Worm (Caenorhabditis elegans) whole organism, L3 larva: ENCODE measurements around the gene K08D8.6.

Experiments
- R02D3.7 ChIP-seq: fragments of 150-350 bp; optimal IDR thresholded peaks from 2 replicates; lab custom pipeline; 2014; ENCODE audit warnings: missing biosample characterization, missing genetic modification characterization
- aly-2 ChIP-seq: fragments of 150-350 bp; optimal IDR thresholded peaks from 2 replicates; lab custom pipeline; 2014; ENCODE audit warnings: missing biosample characterization, missing genetic modification characterization
- ama-1 ChIP-seq: fragments of 150-350 bp; optimal IDR thresholded peaks from 2 replicates; lab custom pipeline; 2018
- ceh-16 ChIP-seq: sonication (generic microtip); optimal IDR thresholded peaks from 2 replicates; lab custom pipeline; 2017; ENCODE audit warnings: missing biosample characterization, missing genetic modification characterization
- ceh-28 ChIP-seq: fragments of 150-350 bp; optimal IDR thresholded peaks from 2 replicates; lab custom pipeline; 2014; ENCODE audit warnings: missing biosample characterization, missing genetic modification reagents, missing genetic modification characterization
- ceh-9 ChIP-seq: sonication (generic microtip); optimal IDR thresholded peaks from 2 replicates; lab custom pipeline; 2018; ENCODE audit warnings: missing biosample characterization, missing genetic modification characterization
- egl-27 ChIP-seq: sonication (generic microtip); optimal IDR thresholded peaks from 4 replicates; lab custom pipeline; 2017; ENCODE audit warnings: missing biosample characterization, missing genetic modification reagents, missing genetic modification characterization
- egl-5 ChIP-seq: fragments of 150-350 bp; optimal IDR thresholded peaks from 2 replicates; lab custom pipeline; 2017; ENCODE audit warnings: missing biosample characterization, missing genetic modification reagents, missing genetic modification characterization, inconsistent platforms
- elt-1 ChIP-seq: fragments of 150-350 bp; optimal IDR thresholded peaks from 2 replicates; lab custom pipeline; 2014; ENCODE audit warnings: missing biosample characterization, missing genetic modification characterization
- elt-2 ChIP-seq: sonication (generic microtip); optimal IDR thresholded peaks from 2 replicates; lab custom pipeline; 2016; ENCODE audit warnings: missing genetic modification reagents, mild to moderate bottlenecking, missing genetic modification characterization, missing compliant biosample characterization
- elt-3 ChIP-seq, 3 experiments: fragments of 150-350 bp in 1 of 3; sonication (generic microtip) in 2 of 3; optimal IDR thresholded peaks; 2 replicates in 2 of 3; 4 replicates in 1 of 3; lab custom pipeline; 2014 to 2017; ENCODE audit warnings: missing biosample characterization in 3 of 3, missing genetic modification characterization in 3 of 3
- eor-1 ChIP-seq, 2 experiments: fragments of 150-350 bp; optimal IDR thresholded peaks; 2 replicates each; lab custom pipeline; 2014 to 2018; ENCODE audit warnings: missing biosample characterization in 2 of 2, missing genetic modification characterization in 2 of 2
- fkh-10 ChIP-seq: sonication (generic microtip); optimal IDR thresholded peaks from 2 replicates; lab custom pipeline; 2017; ENCODE audit warnings: missing biosample characterization, missing genetic modification reagents, missing genetic modification characterization
- hmg-11 ChIP-seq: sonication (generic microtip); optimal IDR thresholded peaks from 2 replicates; lab custom pipeline; 2016; ENCODE audit warnings: missing genetic modification characterization, missing compliant biosample characterization
- jun-1 ChIP-seq: fragments of 150-350 bp; optimal IDR thresholded peaks from 2 replicates; lab custom pipeline; 2014; ENCODE audit warnings: missing biosample characterization, missing genetic modification reagents, missing genetic modification characterization
- lin-15B ChIP-seq: fragments of 150-350 bp; optimal IDR thresholded peaks from 2 replicates; lab custom pipeline; 2014; ENCODE audit warnings: missing biosample characterization, missing genetic modification characterization
- lin-39 ChIP-seq: fragments of 150-350 bp; optimal IDR thresholded peaks from 2 replicates; lab custom pipeline; 2018; ENCODE audit warnings: missing biosample characterization, missing genetic modification reagents, missing genetic modification characterization
- lsy-12 ChIP-seq: sonication (generic microtip); optimal IDR thresholded peaks from 2 replicates; lab custom pipeline; 2016; ENCODE audit warnings: mild to moderate bottlenecking, missing genetic modification characterization, missing compliant biosample characterization
- mdl-1 ChIP-seq: fragments of 150-350 bp; optimal IDR thresholded peaks from 2 replicates; lab custom pipeline; 2014; ENCODE audit warnings: missing biosample characterization, missing genetic modification characterization
- mml-1 ChIP-seq: fragments of 150-350 bp; sonication (generic microtip); optimal IDR thresholded peaks from 3 replicates; lab custom pipeline; 2014; ENCODE audit warnings: missing biosample characterization, missing genetic modification characterization
- nfya-1 ChIP-seq: sonication (generic microtip); optimal IDR thresholded peaks from 2 replicates; lab custom pipeline; 2017; ENCODE audit warnings: missing genetic modification characterization, mild to moderate bottlenecking, missing compliant biosample characterization, antibody characterized with exemption, moderate library complexity; ENCODE audit not compliant: insufficient read depth
- nhr-11 ChIP-seq: fragments of 150-350 bp; optimal IDR thresholded peaks from 2 replicates; lab custom pipeline; 2014; ENCODE audit warnings: missing biosample characterization, missing genetic modification characterization
- nhr-12 ChIP-seq: fragments of 150-350 bp; optimal IDR thresholded peaks from 2 replicates; lab custom pipeline; 2014; ENCODE audit warnings: missing biosample characterization, missing genetic modification characterization
- nhr-23 ChIP-seq: fragments of 150-350 bp; optimal IDR thresholded peaks from 2 replicates; lab custom pipeline; 2014; ENCODE audit warnings: missing biosample characterization, missing genetic modification reagents, missing genetic modification characterization
- nhr-237 ChIP-seq: fragments of 150-350 bp; optimal IDR thresholded peaks from 2 replicates; lab custom pipeline; 2014; ENCODE audit warnings: missing biosample characterization, missing genetic modification characterization
- nhr-25 ChIP-seq: sonication (generic microtip); optimal IDR thresholded peaks from 2 replicates; lab custom pipeline; 2017; ENCODE audit warnings: missing biosample characterization, missing genetic modification characterization
- nhr-28 ChIP-seq: fragments of 150-350 bp; optimal IDR thresholded peaks from 2 replicates; lab custom pipeline; 2014; ENCODE audit warnings: missing biosample characterization, missing genetic modification characterization
- nhr-43 ChIP-seq: sonication (generic microtip); optimal IDR thresholded peaks from 2 replicates; lab custom pipeline; 2016; ENCODE audit warnings: mild to moderate bottlenecking, missing genetic modification characterization, missing compliant biosample characterization; ENCODE audit not compliant: poor library complexity, severe bottlenecking
- nhr-67 ChIP-seq: fragments of 150-350 bp; optimal IDR thresholded peaks from 2 replicates; lab custom pipeline; 2014; ENCODE audit warnings: missing biosample characterization, missing genetic modification characterization
- pha-4 ChIP-seq: fragments of 150-350 bp; optimal IDR thresholded peaks from 2 replicates; lab custom pipeline; 2014; ENCODE audit warnings: missing biosample characterization, missing genetic modification reagents, missing genetic modification characterization
- pqm-1 ChIP-seq: fragments of 150-350 bp; optimal IDR thresholded peaks from 2 replicates; lab custom pipeline; 2017; ENCODE audit warnings: missing biosample characterization, missing genetic modification characterization, inconsistent platforms
- sea-2 ChIP-seq: fragments of 150-350 bp; sonication (generic microtip); optimal IDR thresholded peaks from 4 replicates; lab custom pipeline; 2014; ENCODE audit warnings: missing biosample characterization, missing genetic modification reagents, missing genetic modification characterization
- skn-1 ChIP-seq: fragments of 150-350 bp; optimal IDR thresholded peaks from 2 replicates; lab custom pipeline; 2014; ENCODE audit warnings: missing biosample characterization, missing genetic modification characterization
- unc-39 ChIP-seq: sonication (generic microtip); optimal IDR thresholded peaks from 4 replicates; lab custom pipeline; 2017; ENCODE audit warnings: missing biosample characterization, missing genetic modification characterization
- unc-62 ChIP-seq: fragments of 150-350 bp; sonication (generic microtip); optimal IDR thresholded peaks from 4 replicates; lab custom pipeline; 2014; ENCODE audit warnings: missing biosample characterization, missing genetic modification reagents, missing genetic modification characterization
- zag-1 ChIP-seq: fragments of 150-350 bp; optimal IDR thresholded peaks from 2 replicates; lab custom pipeline; 2014; ENCODE audit warnings: missing biosample characterization, missing genetic modification characterization
- ztf-11 ChIP-seq: fragments of 150-350 bp; optimal IDR thresholded peaks from 2 replicates; lab custom pipeline; 2014; ENCODE audit warnings: missing biosample characterization, missing genetic modification characterization
- ztf-4 ChIP-seq: fragments of 150-350 bp; optimal IDR thresholded peaks from 2 replicates; lab custom pipeline; 2014; ENCODE audit warnings: missing biosample characterization, missing genetic modification characterization

Gene K08D8.6

ce11 chrIV:12859797-12860196, 30.5 kb downstream of the K08D8.6 start, which contains the start of gene gcy-18:
gcy-18 (plus strand) TSS chrIV:12860097.
- TF ChIP-seq elt-2 (tag; lab: Kevin White, UChicago) (no peak), nhr-25 (no peak), elt-3 (tag; optimal IDR thresholded peaks at IDR 0.05; lab: Kevin White, UChicago) (no peak), hmg-11 (tag; lab: Kevin White, UChicago) (no peak), aly-2 (no peak)

- TF ChIP-seq ama-1 (lab: Kevin White, UChicago): no peak
- TF ChIP-seq nhr-67 (tag; lab: Kevin White, UChicago): no peak
- TF ChIP-seq mml-1: no peak
- TF ChIP-seq ceh-28 (tag; lab: Kevin White, UChicago): no peak
- TF ChIP-seq mdl-1 (tag; lab: Kevin White, UChicago): no peak
- no peak for TF ChIP-seq nhr-11
- TF ChIP-seq ztf-4 (tag; lab: Kevin White, UChicago): no peak
- no peak for TF ChIP-seq ztf-11 (tag; lab: Kevin White, UChicago)
- no peak for TF ChIP-seq R02D3.7 (tag; lab: Kevin White, UChicago)
- no peak for TF ChIP-seq fkh-10 (GFP tag; lab: Kevin White, UChicago)
- TF ChIP-seq eor-1 (tag; optimal IDR thresholded peaks at IDR 0.05; lab: Kevin White, UChicago): no peak
- TF ChIP-seq pqm-1 (tag; lab: Kevin White, UChicago): no peak
Observed at ce11 chrIV:12855248-12855647, 35.1 kb downstream of the K08D8.6 start, which contains the start of gene nstp-5. nstp-5 (plus strand) TSS chrIV:12855548.

- peak; percentile 7 for TF ChIP-seq elt-2 (tag; lab: Kevin White, UChicago)
- TF ChIP-seq elt-1 (tag; lab: Kevin White, UChicago): no peak
- no peak for TF ChIP-seq nhr-12 (tag; lab: Kevin White, UChicago)
- TF ChIP-seq unc-39 (tag; lab: Kevin White, UChicago): no peak
Observed at ce11 chrIV:12854372-12855114, 35.8 kb downstream of the K08D8.6 start.

ce11 chrIV:12849030-12849560, 41.2 kb downstream of the K08D8.6 start, which contains the start of gene srf-3:
srf-3 (plus strand) TSS chrIV:12849510.
- TF ChIP-seq mml-1 (no peak), skn-1 (tag; lab: Kevin White, UChicago) (no peak), elt-2 (tag; lab: Kevin White, UChicago) (no peak), unc-62 (no peak), hmg-11 (tag; lab: Kevin White, UChicago) (peak; percentile 11), nfya-1 (tag; lab: Kevin White, UChicago) (peak; percentile 26), aly-2 (no peak), nhr-67 (tag; lab: Kevin White, UChicago) (no peak), lin-15B (tag; lab: Kevin White, UChicago) (no peak), pha-4 (peak; percentile 39), nhr-23 (tag; lab: Kevin White, UChicago) (no peak)

- no peak for TF ChIP-seq nhr-25
- no peak for TF ChIP-seq ceh-9 (tag; lab: Kevin White, UChicago)
- TF ChIP-seq sea-2: no peak
- peak; percentile 8 for TF ChIP-seq hmg-11 (tag; lab: Kevin White, UChicago)
- no peak for TF ChIP-seq nhr-67 (tag; lab: Kevin White, UChicago)
- TF ChIP-seq nhr-12 (tag; lab: Kevin White, UChicago): no peak
- no peak for TF ChIP-seq R02D3.7 (tag; lab: Kevin White, UChicago)
- no peak for TF ChIP-seq ceh-16 (tag; lab: Kevin White, UChicago)
- TF ChIP-seq elt-2 (tag; lab: Kevin White, UChicago): no peak
- no peak for TF ChIP-seq lsy-12 (tag; lab: Kevin White, UChicago)
- TF ChIP-seq nhr-28: no peak
- no peak for TF ChIP-seq zag-1 (tag; lab: Kevin White, UChicago)
- no peak for TF ChIP-seq nhr-43 (tag; lab: Kevin White, UChicago)
- peak; percentile 63 for TF ChIP-seq lin-39
- peak; percentile 50 for TF ChIP-seq nfya-1 (tag; lab: Kevin White, UChicago)
- no peak for TF ChIP-seq unc-39 (tag; lab: Kevin White, UChicago)
- no peak for TF ChIP-seq skn-1 (tag; lab: Kevin White, UChicago)
- no peak for TF ChIP-seq egl-27 (tag; lab: Kevin White, UChicago)
- no peak for TF ChIP-seq unc-62
- TF ChIP-seq egl-5 (tag; lab: Kevin White, UChicago): no peak
- TF ChIP-seq ama-1 (lab: Kevin White, UChicago): no peak
- TF ChIP-seq nhr-237: no peak
- TF ChIP-seq jun-1 (tag; lab: Kevin White, UChicago): no peak
- no peak for TF ChIP-seq ztf-11 (tag; lab: Kevin White, UChicago)
- no peak for TF ChIP-seq ztf-4 (tag; lab: Kevin White, UChicago)
- no peak for TF ChIP-seq fkh-10 (GFP tag; lab: Kevin White, UChicago)
- TF ChIP-seq, all 47 proteins: peak for 3
Observed at ce11 chrIV:12845596-12845995, 44.7 kb downstream of the K08D8.6 start, which contains the start of gene txt-19. txt-19 (plus strand) TSS chrIV:12845899.
